Worm (Caenorhabditis elegans) whole organism, L4/young adult: ENCODE data around the gene pxl-1.

ENCODE experiments used
- W03F9.2 ChIP-seq: fragments of 150-350 bp; optimal IDR thresholded peaks from 2 replicates; lab custom pipeline; 2014; ENCODE audit warnings: missing biosample characterization, missing genetic modification characterization
- dao-5 ChIP-seq: sonication (generic microtip); optimal IDR thresholded peaks from 2 replicates; lab custom pipeline; 2016; ENCODE audit warnings: missing genotype, missing genetic modification characterization, moderate library complexity, missing compliant biosample characterization
- him-1 ChIP-seq: sonication (generic microtip); optimal IDR thresholded peaks from 2 replicates; lab custom pipeline; 2016; ENCODE audit warnings: missing genotype, missing genetic modification reagents, missing genetic modification characterization, missing compliant biosample characterization

DNA sequence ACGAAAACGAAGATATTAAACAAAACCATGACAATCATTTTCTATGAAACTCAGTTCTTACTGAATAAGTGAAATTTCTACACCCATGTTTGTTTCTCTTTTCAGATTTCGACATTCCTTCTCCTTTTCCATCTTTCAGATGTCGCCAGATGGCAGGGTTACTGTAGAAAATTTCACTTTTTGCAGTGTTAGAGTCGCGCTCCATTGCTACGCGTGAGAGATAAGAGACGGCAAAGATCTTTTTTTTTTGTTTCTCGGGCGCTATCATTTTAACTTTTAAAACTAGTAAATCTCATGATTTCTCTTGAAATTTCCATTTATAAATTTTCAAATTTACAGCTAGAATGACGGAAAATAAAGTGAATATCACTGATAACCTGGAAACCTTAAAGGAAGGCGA lies 17.6 kb downstream of the pxl-1 start, which contains the start of the genes mig-21 and F01F1.2:
- TF ChIP-seq him-1 (tag; lab: Kevin White, UChicago) (no peak), W03F9.2 (tag; lab: Kevin White, UChicago) (no peak), dao-5 (tag; lab: Kevin White, UChicago) (no peak)
